Fruit fly (Drosophila melanogaster): ENCODE results near the gene Brd8.

Brd8 gene

dm6 chr3R:29219948-29220347 lies 3.3 kb upstream of the Brd8 start, which contains the start of gene eEF1gamma (continued):
- TF ChIP-seq CG11695 (GFP tag; IDR thresholded peaks at IDR 0.05) = peak; percentile 90
- TF ChIP-seq CG16815 (GFP tag; optimal IDR thresholded peaks at IDR 0.05) = peak; percentile 84
- peak; percentile 94 for TF ChIP-seq CG10267 (tag; optimal IDR thresholded peaks at IDR 0.05)
- peak; percentile 91 for TF ChIP-seq CG7963 (GFP tag; IDR thresholded peaks at IDR 0.05; ENCODE audit: partially characterized antibody)
- peak; percentile 91 for TF ChIP-seq al (GFP tag; IDR thresholded peaks at IDR 0.05)
- peak; percentile 96 for TF ChIP-seq CrebB (tag; optimal IDR thresholded peaks at IDR 0.05)
- peak; percentile 93 for TF ChIP-seq CG18764 (GFP tag; optimal IDR thresholded peaks at IDR 0.05)
- peak; percentile 94 for TF ChIP-seq Opbp (GFP tag; IDR thresholded peaks at IDR 0.05; ENCODE audit: partially characterized antibody)
- no peak for TF ChIP-seq CG1832 (GFP tag; optimal IDR thresholded peaks at IDR 0.05)
- TF ChIP-seq HLH54F (GFP tag; optimal IDR thresholded peaks at IDR 0.05) = peak; percentile 91
- TF ChIP-seq CG8089 (GFP tag; optimal IDR thresholded peaks at IDR 0.05) = peak; percentile 97
- TF ChIP-seq gcm2 (GFP tag; optimal IDR thresholded peaks at IDR 0.05) = peak; percentile 94
- peak; percentile 90 for TF ChIP-seq ems (GFP tag; optimal IDR thresholded peaks at IDR 0.05)
- TF ChIP-seq nau (GFP tag; optimal IDR thresholded peaks at IDR 0.05) = peak; percentile 97
- peak; percentile 70 for TF ChIP-seq Deaf1 (tag; optimal IDR thresholded peaks at IDR 0.05)
- TF ChIP-seq amos (GFP tag; IDR thresholded peaks at IDR 0.05; ENCODE audit: partially characterized antibody) = peak; percentile 95
- TF ChIP-seq CG1602 (GFP tag; optimal IDR thresholded peaks at IDR 0.05) = peak; percentile 75
- peak; percentile 98 for TF ChIP-seq chm (GFP tag; IDR thresholded peaks at IDR 0.05)
- TF ChIP-seq unc-4 (GFP tag; IDR thresholded peaks at IDR 0.05; ENCODE audit: partially characterized antibody) = peak; percentile 92
- TF ChIP-seq CG15269 (tag; optimal IDR thresholded peaks at IDR 0.05) = peak; percentile 92
- TF ChIP-seq mam (GFP tag; optimal IDR thresholded peaks at IDR 0.05) = peak; percentile 88
- peak; percentile 91 for TF ChIP-seq CG7839 (tag; optimal IDR thresholded peaks at IDR 0.05)
- peak; percentile 82 for TF ChIP-seq E2f2 (GFP tag; IDR thresholded peaks at IDR 0.05)
- TF ChIP-seq CG32772 (GFP tag; IDR thresholded peaks at IDR 0.05) = peak; percentile 89
- peak; percentile 91 for TF ChIP-seq lilli (GFP tag; optimal IDR thresholded peaks at IDR 0.05)
- peak; percentile 95 for TF ChIP-seq CHES-1-like (GFP tag; optimal IDR thresholded peaks at IDR 0.05)
- TF ChIP-seq CG12155 (GFP tag; optimal IDR thresholded peaks at IDR 0.05) = peak; percentile 86
- TF ChIP-seq CG11085 (GFP tag; IDR thresholded peaks at IDR 0.05) = peak; percentile 95
- no peak for TF ChIP-seq fru (optimal IDR thresholded peaks at IDR 0.05)
- peak; percentile 90 to 95 for TF ChIP-seq Hr51 (GFP tag; optimal IDR thresholded peaks at IDR 0.05)
- peak; percentile 84 for TF ChIP-seq pfk (GFP tag; optimal IDR thresholded peaks at IDR 0.05)
- TF ChIP-seq CG17385 (GFP tag; optimal IDR thresholded peaks at IDR 0.05) = peak; percentile 96
- TF ChIP-seq wek (GFP tag; optimal IDR thresholded peaks at IDR 0.05) = peak; percentile 95
- no peak for TF ChIP-seq abd-A (tag; optimal IDR thresholded peaks at IDR 0.05)
- TF ChIP-seq Adf1 (GFP tag; IDR thresholded peaks at IDR 0.05) = peak; percentile 77
- TF ChIP-seq Asciz (GFP tag; optimal IDR thresholded peaks at IDR 0.05) = peak; percentile 96
- peak; percentile 98 for TF ChIP-seq bcd (GFP tag; optimal IDR thresholded peaks at IDR 0.05)
- peak; percentile 52 for TF ChIP-seq Dp (GFP tag; optimal IDR thresholded peaks at IDR 0.05)
- peak; percentile 84 for TF ChIP-seq CG4617 (GFP tag; optimal IDR thresholded peaks at IDR 0.05; ENCODE audit: borderline replicate concordance)
- TF ChIP-seq row (GFP tag; IDR thresholded peaks at IDR 0.05) = peak; percentile 79
- peak in 1 of 2 experiments; percentile 61 for TF ChIP-seq Hr78 (GFP tag; optimal IDR thresholded peaks at IDR 0.05)
- TF ChIP-seq pho (GFP tag; optimal IDR thresholded peaks at IDR 0.05) = peak; percentile 93
- TF ChIP-seq zf30C (GFP tag; optimal IDR thresholded peaks at IDR 0.05) = peak; percentile 49
- TF ChIP-seq tll (GFP tag; optimal IDR thresholded peaks at IDR 0.05) = peak in 1 of 2 experiments; percentile 70
- peak; percentile 96 for TF ChIP-seq schlank (tag; optimal IDR thresholded peaks at IDR 0.05)
- TF ChIP-seq bigmax (GFP tag; optimal IDR thresholded peaks at IDR 0.05) = peak; percentile 78
- TF ChIP-seq sna (GFP tag; IDR thresholded peaks at IDR 0.05; ENCODE audit: partially characterized antibody) = peak; percentile 88
- peak; percentile 87 for TF ChIP-seq CG5245 (GFP tag; optimal IDR thresholded peaks at IDR 0.05)
- TF ChIP-seq en (GFP tag; optimal IDR thresholded peaks at IDR 0.05) = peak; percentile 93
- TF ChIP-seq dpn (GFP tag; optimal IDR thresholded peaks at IDR 0.05) = peak; percentile 85 to 98
